Worm (Caenorhabditis elegans): ENCODE data around the gene try-14.

DNA sequence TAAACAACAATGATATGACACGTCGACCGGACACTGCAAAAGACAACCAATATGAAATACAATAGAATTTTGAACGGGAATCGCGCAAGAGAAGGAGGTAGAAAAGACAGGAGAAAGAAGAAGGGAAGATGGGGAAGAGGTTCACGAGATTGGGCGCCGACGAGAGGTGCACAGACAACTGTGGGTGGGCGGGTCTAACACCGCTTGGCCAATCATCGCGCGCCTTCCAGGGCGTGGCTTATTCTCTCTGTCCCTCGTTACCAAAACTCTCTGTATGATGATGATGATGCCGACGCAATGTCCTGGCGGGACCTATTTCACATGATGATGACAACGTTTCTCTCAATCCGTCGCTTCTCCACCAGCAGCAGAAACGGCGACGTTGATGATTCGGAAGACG, 34.9 kb downstream of the try-14 start:
- TF ChIP-seq ceh-82 (tag; optimal IDR thresholded peaks at IDR 0.05) (no peak), skn-1 (tag; optimal IDR thresholded peaks at IDR 0.05) (no peak), ceh-16 (tag; optimal IDR thresholded peaks at IDR 0.05) (no peak), unc-55 (GFP tag; optimal IDR thresholded peaks at IDR 0.05) (no peak), nhr-237 (tag; optimal IDR thresholded peaks at IDR 0.05) (no peak), lin-11 (tag; optimal IDR thresholded peaks at IDR 0.05) (no peak), ztf-11 (tag; optimal IDR thresholded peaks at IDR 0.05) (no peak), lin-13 (GFP tag; optimal IDR thresholded peaks at IDR 0.05) (no peak), mab-5 (tag; optimal IDR thresholded peaks at IDR 0.05) (no peak), unc-62 (GFP tag; optimal IDR thresholded peaks at IDR 0.05) (no peak), lin-39 (tag; optimal IDR thresholded peaks at IDR 0.05) (no peak), blmp-1 (tag; optimal IDR thresholded peaks at IDR 0.05; ENCODE audit: insufficient read depth) (no peak)

All from whole organism, L2 larva.